Worm (Caenorhabditis elegans) whole organism, L3 larva: ENCODE measurements around the gene fbxa-199.

Experiments
- ceh-28 ChIP-seq: fragments of 150-350 bp; optimal IDR thresholded peaks from 2 replicates; lab custom pipeline; 2014; ENCODE audit warnings: missing biosample characterization, missing genetic modification reagents, missing genetic modification characterization
- ceh-82 ChIP-seq: fragments of 150-350 bp; optimal IDR thresholded peaks from 2 replicates; lab custom pipeline; 2014; ENCODE audit warnings: missing biosample characterization, missing genetic modification characterization
- egl-27 ChIP-seq: sonication (generic microtip); optimal IDR thresholded peaks from 4 replicates; lab custom pipeline; 2017; ENCODE audit warnings: missing biosample characterization, missing genetic modification reagents, missing genetic modification characterization
- elt-3 ChIP-seq, 3 experiments: fragments of 150-350 bp in 1 of 3; sonication (generic microtip) in 2 of 3; optimal IDR thresholded peaks; 2 replicates in 2 of 3; 4 replicates in 1 of 3; lab custom pipeline; 2014 to 2017; ENCODE audit warnings: missing biosample characterization in 3 of 3, missing genetic modification characterization in 3 of 3
- lin-15B ChIP-seq: fragments of 150-350 bp; optimal IDR thresholded peaks from 2 replicates; lab custom pipeline; 2014; ENCODE audit warnings: missing biosample characterization, missing genetic modification characterization
- nhr-12 ChIP-seq: fragments of 150-350 bp; optimal IDR thresholded peaks from 2 replicates; lab custom pipeline; 2014; ENCODE audit warnings: missing biosample characterization, missing genetic modification characterization
- skn-1 ChIP-seq: fragments of 150-350 bp; optimal IDR thresholded peaks from 2 replicates; lab custom pipeline; 2014; ENCODE audit warnings: missing biosample characterization, missing genetic modification characterization
- snpc-4 ChIP-seq: fragments of 150-350 bp; optimal IDR thresholded peaks from 2 replicates; lab custom pipeline; 2014; ENCODE audit warnings: missing biosample characterization, missing genetic modification characterization
- unc-39 ChIP-seq: sonication (generic microtip); optimal IDR thresholded peaks from 4 replicates; lab custom pipeline; 2017; ENCODE audit warnings: missing biosample characterization, missing genetic modification characterization
- unc-62 ChIP-seq: fragments of 150-350 bp; sonication (generic microtip); optimal IDR thresholded peaks from 4 replicates; lab custom pipeline; 2014; ENCODE audit warnings: missing biosample characterization, missing genetic modification reagents, missing genetic modification characterization
- zag-1 ChIP-seq: fragments of 150-350 bp; optimal IDR thresholded peaks from 2 replicates; lab custom pipeline; 2014; ENCODE audit warnings: missing biosample characterization, missing genetic modification characterization

ce11 chrV:15426944-15427343, 28.3 kb upstream of the fbxa-199 start, which contains the start of gene fbxa-209:
- TF ChIP-seq skn-1 (tag; lab: Kevin White, UChicago) (no peak), snpc-4 (tag; lab: Kevin White, UChicago) (no peak), lin-15B (tag; lab: Kevin White, UChicago) (no peak), unc-39 (no peak), elt-3 (tag; optimal IDR thresholded peaks at IDR 0.05; lab: Kevin White, UChicago) (no peak), zag-1 (tag; lab: Kevin White, UChicago) (no peak), ceh-28 (no peak), unc-62 (no peak), nhr-12 (tag; lab: Kevin White, UChicago) (no peak), ceh-82 (tag; lab: Kevin White, UChicago) (no peak), egl-27 (no peak)
